Worm (Caenorhabditis elegans): Measurements from ENCODE around the gene Y116F11B.13.

Gene Y116F11B.13

ce11 chrV:19897982-19898381 is 15.0 kb downstream of the Y116F11B.13 start:
- peak; percentile 78 for TF ChIP-seq fos-1 (tag; optimal IDR thresholded peaks at IDR 0.05)
- TF ChIP-seq nhr-25 (tag; optimal IDR thresholded peaks at IDR 0.05) = no peak
- no peak for TF ChIP-seq ceh-16 (tag; optimal IDR thresholded peaks at IDR 0.05)
- TF ChIP-seq nhr-10 (tag; optimal IDR thresholded peaks at IDR 0.05) = no peak
- no peak for TF ChIP-seq ztf-11 (tag; optimal IDR thresholded peaks at IDR 0.05)
- no peak for TF ChIP-seq elt-1 (tag; optimal IDR thresholded peaks at IDR 0.05)

- TF ChIP-seq elt-1 (tag; optimal IDR thresholded peaks at IDR 0.05) (no peak), ztf-1 (GFP tag; conservative IDR thresholded peaks at IDR 0.05) (no peak), mdl-1 (tag; optimal IDR thresholded peaks at IDR 0.05) (no peak), lin-39 (tag; optimal IDR thresholded peaks at IDR 0.05) (no peak)
Observed at ce11 chrV:19899167-19899566, 16.2 kb downstream of the Y116F11B.13 start, which contains the start of gene Y116F11B.14. Y116F11B.14 (plus strand) TSS chrV:19899467.

ce11 chrV:19901826-19902225 is 18.8 kb downstream of the Y116F11B.13 start:
- TF ChIP-seq sma-9 (GFP tag; optimal IDR thresholded peaks at IDR 0.05) = no peak
- TF ChIP-seq sma-9 (tag; optimal IDR thresholded peaks at IDR 0.05) = no peak
- no peak for TF ChIP-seq nhr-21 (tag; optimal IDR thresholded peaks at IDR 0.05)
- TF ChIP-seq lin-39 (tag; optimal IDR thresholded peaks at IDR 0.05) = no peak
- TF ChIP-seq dmd-4 (tag; optimal IDR thresholded peaks at IDR 0.05) = no peak
- no peak for TF ChIP-seq blmp-1 (tag; optimal IDR thresholded peaks at IDR 0.05; ENCODE audit: insufficient read depth)
- no peak for TF ChIP-seq nhr-25 (tag; optimal IDR thresholded peaks at IDR 0.05)
- no peak for TF ChIP-seq ztf-4 (tag; optimal IDR thresholded peaks at IDR 0.05)
- no peak for TF ChIP-seq ceh-16 (tag; optimal IDR thresholded peaks at IDR 0.05)
- no peak for TF ChIP-seq nhr-129 (tag; optimal IDR thresholded peaks at IDR 0.05)
- no peak for TF ChIP-seq zag-1 (tag; optimal IDR thresholded peaks at IDR 0.05)
- no peak for TF ChIP-seq R02D3.7 (tag; optimal IDR thresholded peaks at IDR 0.05)
- TF ChIP-seq ztf-1 (GFP tag; conservative IDR thresholded peaks at IDR 0.05) = no peak
- TF ChIP-seq mab-5 (tag; optimal IDR thresholded peaks at IDR 0.05) = no peak
- no peak for TF ChIP-seq crh-2 (tag; optimal IDR thresholded peaks at IDR 0.05)
- no peak for TF ChIP-seq nhr-237 (tag; optimal IDR thresholded peaks at IDR 0.05)
- no peak for TF ChIP-seq unc-62 (GFP tag; optimal IDR thresholded peaks at IDR 0.05)
- no peak for TF ChIP-seq Y55F3AM.14 (GFP tag; optimal IDR thresholded peaks at IDR 0.05)
- TF ChIP-seq lsy-2 (tag; optimal IDR thresholded peaks at IDR 0.05) = no peak
- no peak for TF ChIP-seq ztf-11 (tag; optimal IDR thresholded peaks at IDR 0.05)

- TF ChIP-seq nhr-25 (tag; optimal IDR thresholded peaks at IDR 0.05) (no peak), nhr-129 (tag; optimal IDR thresholded peaks at IDR 0.05) (no peak), elt-3 (tag; optimal IDR thresholded peaks at IDR 0.05) (no peak), sma-9 (GFP tag; optimal IDR thresholded peaks at IDR 0.05) (no peak), sma-9 (tag; optimal IDR thresholded peaks at IDR 0.05) (no peak), mab-5 (tag; optimal IDR thresholded peaks at IDR 0.05) (no peak), skn-1 (tag; optimal IDR thresholded peaks at IDR 0.05) (no peak), ama-1 (optimal IDR thresholded peaks at IDR 0.05) (no peak), mbf-1 (tag; optimal IDR thresholded peaks at IDR 0.05) (no peak), aly-2 (tag; optimal IDR thresholded peaks at IDR 0.05) (no peak), ceh-16 (tag; optimal IDR thresholded peaks at IDR 0.05) (no peak), C34F6.9 (tag; optimal IDR thresholded peaks at IDR 0.05) (no peak), fos-1 (tag; optimal IDR thresholded peaks at IDR 0.05) (no peak), lin-11 (tag; optimal IDR thresholded peaks at IDR 0.05) (no peak), snpc-4 (tag; optimal IDR thresholded peaks at IDR 0.05) (no peak), ztf-4 (tag; optimal IDR thresholded peaks at IDR 0.05) (no peak), nhr-21 (tag; optimal IDR thresholded peaks at IDR 0.05) (no peak), dmd-4 (tag; optimal IDR thresholded peaks at IDR 0.05) (no peak), nhr-10 (tag; optimal IDR thresholded peaks at IDR 0.05) (no peak), nhr-12 (tag; optimal IDR thresholded peaks at IDR 0.05) (no peak), gmeb-1 (tag; optimal IDR thresholded peaks at IDR 0.05) (no peak)
Observed at ce11 chrV:19904790-19905189, 21.8 kb downstream of the Y116F11B.13 start.

- TF ChIP-seq F13H6.1 (tag; optimal IDR thresholded peaks at IDR 0.05) = no peak
- no peak for TF ChIP-seq lsy-2 (tag; optimal IDR thresholded peaks at IDR 0.05)
- no peak for TF ChIP-seq snpc-4 (tag; optimal IDR thresholded peaks at IDR 0.05)
- no peak for TF ChIP-seq nhr-23 (tag; optimal IDR thresholded peaks at IDR 0.05)
- no peak for TF ChIP-seq ceh-16 (tag; optimal IDR thresholded peaks at IDR 0.05)
- no peak for TF ChIP-seq ZK546.5 (tag; optimal IDR thresholded peaks at IDR 0.05)
- no peak for TF ChIP-seq ama-1 (optimal IDR thresholded peaks at IDR 0.05)
- no peak for TF ChIP-seq R02D3.7 (tag; optimal IDR thresholded peaks at IDR 0.05)
- no peak for TF ChIP-seq lin-13 (GFP tag; optimal IDR thresholded peaks at IDR 0.05)
- TF ChIP-seq C34F6.9 (tag; optimal IDR thresholded peaks at IDR 0.05) = no peak
- no peak for TF ChIP-seq nhr-11 (tag; optimal IDR thresholded peaks at IDR 0.05)
- no peak for TF ChIP-seq dmd-4 (tag; optimal IDR thresholded peaks at IDR 0.05)
- no peak for TF ChIP-seq nhr-12 (tag; optimal IDR thresholded peaks at IDR 0.05)
- TF ChIP-seq ztf-4 (tag; optimal IDR thresholded peaks at IDR 0.05) = no peak
- TF ChIP-seq unc-62 (GFP tag; optimal IDR thresholded peaks at IDR 0.05) = no peak
- TF ChIP-seq nhr-6 (tag; optimal IDR thresholded peaks at IDR 0.05) = no peak
- TF ChIP-seq sma-3 (GFP tag; optimal IDR thresholded peaks at IDR 0.05) = no peak
- TF ChIP-seq nhr-10 (tag; optimal IDR thresholded peaks at IDR 0.05) = no peak
- TF ChIP-seq egl-27 (tag; optimal IDR thresholded peaks at IDR 0.05) = no peak
- no peak for TF ChIP-seq unc-39 (tag; optimal IDR thresholded peaks at IDR 0.05)
Observed at ce11 chrV:19905988-19906387, 23.0 kb downstream of the Y116F11B.13 start.

Measured in whole organism, L2 larva.